Worm (Caenorhabditis elegans): Measurements from ENCODE around the gene vps-60.
"Not testable (repeated sequence)": the region's sequence is repeated elsewhere in the genome, so short reads cannot be mapped to it uniquely, and the experiment has no call there.

ce11 chrV:8574762-8575161, 31.2 kb downstream of the vps-60 start, which contains the start of gene F25G6.1:
- TF ChIP-seq med-1 (GFP tag; optimal IDR thresholded peaks at IDR 0.05; ENCODE audit: insufficient read depth); flt-1 (GFP tag; IDR thresholded peaks at IDR 0.05): not testable (repeated sequence)

Measured in whole organism, midembryonic.